Worm (Caenorhabditis elegans): ENCODE data around the gene hpo-34.
A peak's percentile ranks its signal among the peaks of the same experiment; 100 is the strongest.

Gene hpo-34

DNA sequence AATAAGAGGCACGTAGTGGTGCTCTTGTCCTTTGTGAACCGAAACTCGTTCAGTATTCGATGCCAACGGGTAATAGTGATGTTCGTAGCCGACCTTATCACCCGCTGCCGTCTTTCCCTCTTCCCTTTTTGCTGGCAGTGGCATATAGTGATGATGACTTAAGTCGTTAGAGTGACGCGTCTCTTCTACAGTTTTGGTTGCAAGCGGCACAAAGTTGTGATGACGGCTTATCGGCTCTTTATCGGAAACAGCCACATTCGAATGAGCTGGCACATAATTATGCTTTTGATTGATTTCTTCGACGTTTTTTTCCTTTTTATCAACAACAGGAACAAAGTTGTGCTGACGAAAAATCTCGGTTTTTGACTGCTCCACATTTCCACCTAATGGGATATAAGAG is 3.5 kb downstream of the hpo-34 start (continued):
- TF ChIP-seq daf-8 (GFP tag; IDR thresholded peaks at IDR 0.05) (no peak), unc-39 (tag; optimal IDR thresholded peaks at IDR 0.05) (no peak), unc-130 (GFP tag; optimal IDR thresholded peaks at IDR 0.05) (no peak), lin-1 (GFP tag; IDR thresholded peaks at IDR 0.05) (peak; percentile 68; the same call in 1 of the 2 replicates), Y75B8A.6 (GFP tag; IDR thresholded peaks at IDR 0.05) (no peak), snpc-1.2 (GFP tag; IDR thresholded peaks at IDR 0.05) (no peak), daf-16 (GFP tag; optimal IDR thresholded peaks at IDR 0.05) (no peak), daf-16 (tag; optimal IDR thresholded peaks at IDR 0.05) (peak; percentile 95), arid-1 (GFP tag; conservative IDR thresholded peaks at IDR 0.05) (no peak), ZK337.2 (GFP tag; IDR thresholded peaks at IDR 0.05) (no peak), zip-2 (tag; optimal IDR thresholded peaks at IDR 0.05) (no peak), T26A8.4 (GFP tag; IDR thresholded peaks at IDR 0.05) (no peak), lin-29 (GFP tag; IDR thresholded peaks at IDR 0.05) (no peak), zip-11 (GFP tag; IDR thresholded peaks at IDR 0.05) (no peak), mes-2 (tag; optimal IDR thresholded peaks at IDR 0.05; ENCODE audit: poor library complexity, severe bottlenecking) (no peak), nhr-48 (tag; optimal IDR thresholded peaks at IDR 0.05) (peak; percentile 54), dmd-6 (GFP tag; IDR thresholded peaks at IDR 0.05) (peak; percentile 93)

DNA sequence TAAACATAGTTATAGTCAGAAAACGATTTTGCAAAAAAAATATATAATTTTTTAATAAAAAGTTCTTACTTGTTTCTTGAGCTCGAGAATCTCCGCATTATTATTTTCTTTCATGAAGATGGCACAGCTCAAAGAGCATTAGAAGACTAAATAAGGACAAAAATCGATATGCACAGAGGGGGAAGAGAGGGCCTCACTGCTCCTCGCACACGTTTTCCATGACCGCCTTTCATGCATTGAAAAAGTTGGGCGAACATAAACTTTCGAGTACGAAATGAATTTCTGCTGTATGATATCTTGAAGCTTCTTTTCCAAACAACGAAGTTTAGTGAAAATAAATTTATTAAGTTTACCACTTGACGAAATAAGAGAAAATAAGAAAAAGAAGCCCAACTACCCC is 7.6 kb downstream of the hpo-34 start, which contains the start of gene ccdc-149:
Gene ccdc-149, minus strand, starts transcription at position 221 of the 400 bp plus-strand sequence.
- TF ChIP-seq spr-1 (tag; optimal IDR thresholded peaks at IDR 0.05) (no peak), dmd-6 (GFP tag; IDR thresholded peaks at IDR 0.05) (peak; percentile 5; the same call in 1 of the 2 replicates), nhr-42 (GFP tag; IDR thresholded peaks at IDR 0.05) (no peak), daf-16 (GFP tag; optimal IDR thresholded peaks at IDR 0.05) (no peak), daf-16 (tag; optimal IDR thresholded peaks at IDR 0.05) (peak; percentile 13), nhr-102 (tag; optimal IDR thresholded peaks at IDR 0.05) (peak; percentile 7), tra-1 (GFP tag; IDR thresholded peaks at IDR 0.05) (0 out of 2 replicates have a peak, but pooled peaks have one; percentile 27), lin-1 (GFP tag; IDR thresholded peaks at IDR 0.05) (0 out of 2 replicates have a peak, but pooled peaks have one; percentile 20), hmg-1.1 (GFP tag; IDR thresholded peaks at IDR 0.05) (0 out of 2 replicates have a peak, but pooled peaks have one; percentile 27), nhr-77 (tag; optimal IDR thresholded peaks at IDR 0.05) (no peak), mep-1 (tag; optimal IDR thresholded peaks at IDR 0.05) (peak; percentile 25), F44E2.7 (GFP tag; IDR thresholded peaks at IDR 0.05) (no peak), F37D6.2 (tag; optimal IDR thresholded peaks at IDR 0.05) (no peak)

DNA sequence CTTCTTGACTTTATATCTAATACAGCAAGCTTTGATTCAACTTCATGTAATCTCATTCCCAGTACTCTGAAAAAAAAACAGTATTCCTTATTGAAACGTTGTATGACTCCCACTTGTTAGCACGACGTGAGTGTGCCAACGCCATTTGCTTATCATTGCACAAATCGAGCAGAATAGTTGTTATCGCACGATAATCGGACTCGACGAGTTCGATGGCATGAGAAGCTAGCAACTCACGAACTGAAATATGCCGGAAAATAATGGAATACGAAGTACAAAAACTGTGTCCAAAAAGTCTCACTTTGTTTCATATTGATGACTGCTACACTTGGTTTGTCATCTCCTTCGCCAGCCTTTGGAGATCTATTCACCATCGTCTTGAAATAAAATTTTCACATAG is 9.3 kb downstream of the hpo-34 start:
- TF ChIP-seq vab-7 (GFP tag; IDR thresholded peaks at IDR 0.05) = no peak
- TF ChIP-seq php-3 (GFP tag; IDR thresholded peaks at IDR 0.05) = 0 out of 2 replicates have a peak, but pooled peaks have one; percentile 26
- no peak for TF ChIP-seq aha-1 (tag)
- TF ChIP-seq mdl-1 (tag; optimal IDR thresholded peaks at IDR 0.05) = peak in 1 of 2 experiments; percentile 24
- no peak for TF ChIP-seq ztf-7 (tag; optimal IDR thresholded peaks at IDR 0.05)
- no peak for TF ChIP-seq ceh-62 (tag; optimal IDR thresholded peaks at IDR 0.05)
- no peak for TF ChIP-seq hif-1 (tag; optimal IDR thresholded peaks at IDR 0.05)
- TF ChIP-seq lin-15B (tag; optimal IDR thresholded peaks at IDR 0.05) = no peak
- TF ChIP-seq unc-62 (GFP tag; optimal IDR thresholded peaks at IDR 0.05 in 1 of 2) = peak in 1 of 2 experiments; percentile 54
- TF ChIP-seq unc-62 (tag; optimal IDR thresholded peaks at IDR 0.05) = no peak
- TF ChIP-seq nhr-102 (tag; optimal IDR thresholded peaks at IDR 0.05) = no peak
- TF ChIP-seq hlh-11 (tag; optimal IDR thresholded peaks at IDR 0.05) = peak; percentile 69
- TF ChIP-seq ces-1 (GFP tag; optimal IDR thresholded peaks at IDR 0.05) = no peak
- peak; percentile 34 for TF ChIP-seq mxl-3 (GFP tag; optimal IDR thresholded peaks at IDR 0.05)
- peak; percentile 39 for TF ChIP-seq nhr-77 (tag; optimal IDR thresholded peaks at IDR 0.05)
- 0 out of 2 replicates have a peak, but pooled peaks have one; percentile 17 for TF ChIP-seq tra-1 (GFP tag; IDR thresholded peaks at IDR 0.05)
- TF ChIP-seq snpc-1.2 (GFP tag; IDR thresholded peaks at IDR 0.05) = no peak
- no peak for TF ChIP-seq lin-13 (GFP tag; optimal IDR thresholded peaks at IDR 0.05)
- no peak for TF ChIP-seq rbr-2 (tag; optimal IDR thresholded peaks at IDR 0.05)
- no peak for TF ChIP-seq zfp-3 (GFP tag; conservative IDR thresholded peaks at IDR 0.05)
- TF ChIP-seq zip-2 (tag; optimal IDR thresholded peaks at IDR 0.05) = no peak
- no peak for TF ChIP-seq pha-4 (GFP tag; IDR thresholded peaks at IDR 0.05)
- no peak for TF ChIP-seq pha-4 (tag; optimal IDR thresholded peaks at IDR 0.05)
- peak; percentile 81 for TF ChIP-seq dmd-6 (GFP tag; IDR thresholded peaks at IDR 0.05)
- no peak for TF ChIP-seq hlh-30 (tag; optimal IDR thresholded peaks at IDR 0.05; ENCODE audit: insufficient read depth)
- TF ChIP-seq dve-1 (tag; optimal IDR thresholded peaks at IDR 0.05; ENCODE audit: insufficient read depth) = peak; percentile 57
- TF ChIP-seq attf-4 (tag; optimal IDR thresholded peaks at IDR 0.05) = no peak
- no peak for TF ChIP-seq ceh-32 (tag; optimal IDR thresholded peaks at IDR 0.05; ENCODE audit: poor library complexity)

All from whole organism, L4 larva.